Worm (Caenorhabditis elegans) whole organism, L4 larva: ENCODE data around the gene nhr-105.

Source experiments
- F10B5.3 ChIP-seq: sonication (generic microtip); optimal IDR thresholded peaks from 2 replicates; lab custom pipeline; 2016; ENCODE audit warnings: mild to moderate bottlenecking, missing genetic modification characterization, missing compliant biosample characterization
- F26F4.8 ChIP-seq: fragments of 200-800 bp; sonication (Bioruptor generic); conservative IDR thresholded peaks from 2 replicates; pipeline ENCODE4 v1.3.6; 2022; ENCODE audit warnings: missing genetic modification characterization, missing compliant biosample characterization
- F37D6.2 ChIP-seq: sonication (generic microtip); optimal IDR thresholded peaks from 2 replicates; lab custom pipeline; 2016; ENCODE audit warnings: mild to moderate bottlenecking, missing genetic modification characterization, missing compliant biosample characterization
- F49E8.2 ChIP-seq: sonication (generic microtip); optimal IDR thresholded peaks from 2 replicates; lab custom pipeline; 2016; ENCODE audit warnings: missing compliant biosample characterization, mild to moderate bottlenecking, missing genetic modification characterization, borderline replicate concordance
- R02D3.7 ChIP-seq: fragments of 150-350 bp; sonication (generic microtip); optimal IDR thresholded peaks from 3 replicates; lab custom pipeline; 2014; ENCODE audit warnings: missing biosample characterization, missing genetic modification characterization
- T20F7.1 ChIP-seq: fragments of 200-800 bp; sonication (Bioruptor generic); optimal IDR thresholded peaks from 2 replicates; lab custom pipeline; 2018; ENCODE audit warnings: mild to moderate bottlenecking, missing genetic modification characterization, missing compliant biosample characterization
- T26A8.4 ChIP-seq: fragments of 200-800 bp; sonication (Bioruptor generic); IDR thresholded peaks from 2 replicates; pipeline ENCODE4 v1.3.6; 2022; ENCODE audit warnings: missing genetic modification characterization, missing compliant biosample characterization
- Y105C5A.15 ChIP-seq: fragments of 200-800 bp; sonication (Bioruptor generic); IDR thresholded peaks from 2 replicates; pipeline ENCODE4 v1.3.6; 2022; ENCODE audit warnings: missing genetic modification characterization, missing compliant biosample characterization
- Y5F2A.4 ChIP-seq: fragments of 200-800 bp; sonication (Bioruptor generic); optimal IDR thresholded peaks from 2 replicates; lab custom pipeline; 2018; ENCODE audit warnings: mild to moderate bottlenecking, missing genetic modification characterization, missing compliant biosample characterization
- ZK546.5 ChIP-seq, 2 experiments: sonication (generic microtip); optimal IDR thresholded peaks; 2 replicates each; lab custom pipeline; 2017; ENCODE audit warnings: missing biosample characterization in 2 of 2, missing genetic modification characterization in 2 of 2
- ceh-20 ChIP-seq: fragments of 200-800 bp; sonication (Bioruptor generic); IDR thresholded peaks from 2 replicates; pipeline ENCODE4 v1.3.6; 2022; ENCODE audit warnings: missing genetic modification reagents, missing genetic modification characterization, missing compliant biosample characterization
- ceh-32 ChIP-seq: sonication (generic microtip); optimal IDR thresholded peaks from 2 replicates; lab custom pipeline; 2016; ENCODE audit warnings: mild to moderate bottlenecking, missing genetic modification characterization, missing compliant biosample characterization; ENCODE audit not compliant: poor library complexity
- ceh-62 ChIP-seq: sonication (generic microtip); optimal IDR thresholded peaks from 2 replicates; lab custom pipeline; 2017; ENCODE audit warnings: missing biosample characterization, missing genetic modification characterization
- ctbp-1 ChIP-seq: fragments of 200-800 bp; sonication (Bioruptor generic); IDR thresholded peaks from 2 replicates; pipeline ENCODE4 v1.3.6; 2022; ENCODE audit warnings: missing genetic modification reagents, missing genetic modification characterization, missing compliant biosample characterization
- daf-16 ChIP-seq, 3 experiments: sonication (generic microtip); optimal IDR thresholded peaks; 2 replicates each; lab custom pipeline; 2016 to 2017; ENCODE audit warnings: missing genetic modification characterization in 3 of 3, missing genetic modification reagents in 3 of 3, mild to moderate bottlenecking in 2 of 3, missing compliant biosample characterization in 2 of 3, missing biosample characterization in 1 of 3, moderate library complexity in 1 of 3
- daf-8 ChIP-seq: fragments of 200-800 bp; sonication (Bioruptor generic); IDR thresholded peaks from 2 replicates; pipeline ENCODE4 v1.3.6; 2022; ENCODE audit warnings: missing genetic modification characterization, missing compliant biosample characterization
- dmd-8 ChIP-seq: fragments of 200-800 bp; sonication (Bioruptor generic); IDR thresholded peaks from 2 replicates; pipeline ENCODE4 v1.3.6; 2022; ENCODE audit warnings: missing genetic modification characterization, missing compliant biosample characterization
- egl-43 ChIP-seq: fragments of 200-800 bp; sonication (Bioruptor generic); IDR thresholded peaks from 2 replicates; pipeline ENCODE4 v1.3.6; 2022; ENCODE audit warnings: missing genetic modification reagents, missing genetic modification characterization, missing compliant biosample characterization
- fkh-10 ChIP-seq: fragments of 150-350 bp; optimal IDR thresholded peaks from 2 replicates; lab custom pipeline; 2014; ENCODE audit warnings: missing biosample characterization, missing genetic modification reagents, missing genetic modification characterization
- gei-8 ChIP-seq: fragments of 200-800 bp; sonication (Bioruptor generic); optimal IDR thresholded peaks from 2 replicates; lab custom pipeline; 2018; ENCODE audit warnings: mild to moderate bottlenecking, missing genetic modification characterization, missing compliant biosample characterization
- hmg-1.1 ChIP-seq: fragments of 200-800 bp; sonication (Bioruptor generic); IDR thresholded peaks from 2 replicates; pipeline ENCODE4 v1.3.6; 2022; ENCODE audit warnings: missing genetic modification reagents, missing genetic modification characterization, missing compliant biosample characterization
- jun-1 ChIP-seq: fragments of 150-350 bp; optimal IDR thresholded peaks from 2 replicates; lab custom pipeline; 2014; ENCODE audit warnings: missing biosample characterization, missing genetic modification reagents, missing genetic modification characterization
- lim-7 ChIP-seq: fragments of 200-800 bp; sonication (Bioruptor generic); IDR thresholded peaks from 2 replicates; pipeline ENCODE4 v1.3.6; 2022; ENCODE audit warnings: missing genetic modification characterization, missing compliant biosample characterization
- lin-1 ChIP-seq: fragments of 200-800 bp; sonication (Bioruptor generic); IDR thresholded peaks from 2 replicates; pipeline ENCODE4 v1.3.6; 2022; ENCODE audit warnings: missing genetic modification reagents, missing genetic modification characterization, missing compliant biosample characterization
- lin-13 ChIP-seq: fragments of 150-350 bp; optimal IDR thresholded peaks from 2 replicates; lab custom pipeline; 2014; ENCODE audit warnings: missing biosample characterization, missing genetic modification reagents, missing genetic modification characterization
- lir-3 ChIP-seq: sonication (generic microtip); optimal IDR thresholded peaks from 2 replicates; lab custom pipeline; 2016; ENCODE audit warnings: mild to moderate bottlenecking, missing genetic modification characterization, missing compliant biosample characterization
- lsy-2 ChIP-seq, 2 experiments: fragments of 150-350 bp in 1 of 2; sonication (generic microtip) in 1 of 2; optimal IDR thresholded peaks; 2 replicates each; lab custom pipeline; 2014 to 2017; ENCODE audit warnings: missing biosample characterization in 2 of 2, missing genetic modification characterization in 2 of 2
- madf-5 ChIP-seq, 2 experiments: fragments of 200-800 bp; sonication (Bioruptor generic); IDR thresholded peaks; 2 replicates each; pipeline ENCODE4 v1.3.6; 2022; ENCODE audit warnings: missing compliant biosample characterization in 2 of 2, missing genetic modification characterization in 2 of 2
- mdl-1 ChIP-seq, 2 experiments: fragments of 150-350 bp in 1 of 2; sonication (generic microtip) in 1 of 2; optimal IDR thresholded peaks; 2 replicates each; lab custom pipeline; 2014 to 2017; ENCODE audit warnings: missing biosample characterization in 2 of 2, missing genetic modification characterization in 2 of 2
- mep-1 ChIP-seq: fragments of 150-350 bp; sonication (generic microtip); optimal IDR thresholded peaks from 3 replicates; lab custom pipeline; 2014; ENCODE audit warnings: missing biosample characterization, missing genetic modification characterization
- mes-2 ChIP-seq: sonication (generic microtip); optimal IDR thresholded peaks from 2 replicates; lab custom pipeline; 2016; ENCODE audit warnings: missing genotype, mild to moderate bottlenecking, missing genetic modification characterization, missing compliant biosample characterization; ENCODE audit not compliant: poor library complexity, severe bottlenecking
- mxl-3 ChIP-seq: fragments of 200-800 bp; sonication (Bioruptor generic); optimal IDR thresholded peaks from 2 replicates; lab custom pipeline; 2018; ENCODE audit warnings: mild to moderate bottlenecking, missing genetic modification characterization, missing compliant biosample characterization
- nhr-10 ChIP-seq: fragments of 150-350 bp; optimal IDR thresholded peaks from 2 replicates; lab custom pipeline; 2014; ENCODE audit warnings: missing biosample characterization, missing genetic modification characterization
- nhr-11 ChIP-seq: fragments of 150-350 bp; optimal IDR thresholded peaks from 2 replicates; lab custom pipeline; 2014; ENCODE audit warnings: missing biosample characterization, missing genetic modification characterization
- nhr-237 ChIP-seq: sonication (generic microtip); optimal IDR thresholded peaks from 2 replicates; lab custom pipeline; 2017; ENCODE audit warnings: missing biosample characterization, missing genetic modification characterization
- nhr-25 ChIP-seq: sonication (generic microtip); optimal IDR thresholded peaks from 2 replicates; lab custom pipeline; 2017; ENCODE audit warnings: missing genetic modification characterization, mild to moderate bottlenecking, missing compliant biosample characterization, antibody characterized with exemption, moderate library complexity, borderline replicate concordance; ENCODE audit not compliant: insufficient read depth
- nhr-28 ChIP-seq: fragments of 150-350 bp; optimal IDR thresholded peaks from 2 replicates; lab custom pipeline; 2014; ENCODE audit warnings: missing biosample characterization, missing genetic modification characterization
- nhr-41 ChIP-seq: fragments of 200-800 bp; sonication (Bioruptor generic); IDR thresholded peaks from 2 replicates; pipeline ENCODE4 v1.3.6; 2022; ENCODE audit warnings: missing genetic modification reagents, missing genetic modification characterization, missing compliant biosample characterization
- nhr-77 ChIP-seq: fragments of 150-350 bp; optimal IDR thresholded peaks from 2 replicates; lab custom pipeline; 2014; ENCODE audit warnings: missing biosample characterization, missing genetic modification characterization
- pqm-1 ChIP-seq: sonication (generic microtip); optimal IDR thresholded peaks from 2 replicates; lab custom pipeline; 2017; ENCODE audit warnings: missing biosample characterization, missing genetic modification characterization
- saeg-2 ChIP-seq: fragments of 200-800 bp; sonication (Bioruptor generic); IDR thresholded peaks from 2 replicates; pipeline ENCODE4 v1.3.6; 2022; ENCODE audit warnings: missing genetic modification reagents, missing genetic modification characterization, missing compliant biosample characterization
- skn-1 ChIP-seq: fragments of 150-350 bp; optimal IDR thresholded peaks from 2 replicates; lab custom pipeline; 2014; ENCODE audit warnings: missing biosample characterization, missing genetic modification characterization
- snpc-1.2 ChIP-seq: fragments of 200-800 bp; sonication (Bioruptor generic); IDR thresholded peaks from 2 replicates; pipeline ENCODE4 v1.3.6; 2022; ENCODE audit warnings: missing genetic modification reagents, missing genetic modification characterization, missing compliant biosample characterization
- tra-1 ChIP-seq: fragments of 200-800 bp; sonication (Bioruptor generic); IDR thresholded peaks from 2 replicates; pipeline ENCODE4 v1.3.6; 2022; ENCODE audit warnings: missing genetic modification reagents, missing genetic modification characterization, missing compliant biosample characterization
- unc-39 ChIP-seq: sonication (generic microtip); optimal IDR thresholded peaks from 2 replicates; lab custom pipeline; 2017; ENCODE audit warnings: missing biosample characterization, missing genetic modification characterization
- zag-1 ChIP-seq: fragments of 150-350 bp; optimal IDR thresholded peaks from 2 replicates; lab custom pipeline; 2014; ENCODE audit warnings: missing biosample characterization, missing genetic modification characterization
- zfp-2 ChIP-seq: sonication (generic microtip); optimal IDR thresholded peaks from 2 replicates; lab custom pipeline; 2016; ENCODE audit warnings: mild to moderate bottlenecking, missing genetic modification characterization, missing compliant biosample characterization
- zip-11 ChIP-seq: fragments of 200-800 bp; sonication (Bioruptor generic); IDR thresholded peaks from 2 replicates; pipeline ENCODE4 v1.3.6; 2022; ENCODE audit warnings: missing genetic modification characterization, missing compliant biosample characterization
- zip-2 ChIP-seq: fragments of 150-350 bp; optimal IDR thresholded peaks from 2 replicates; lab custom pipeline; 2014; ENCODE audit warnings: missing biosample characterization, missing genetic modification characterization
- ztf-11 ChIP-seq: fragments of 150-350 bp; optimal IDR thresholded peaks from 2 replicates; lab custom pipeline; 2014; ENCODE audit warnings: missing biosample characterization, missing genetic modification characterization

Gene nhr-105

ce11 chrIV:7039476-7040261, 10.3 kb upstream of the nhr-105 start, which contains the start of the genes cogc-2 and klp-18 (continued):
- TF ChIP-seq jun-1, result no peak
- TF ChIP-seq hmg-1.1 (GFP tag; lab: Robert Waterston, UW), result peak; percentile 74
- no peak for TF ChIP-seq ZK546.5 (tag; optimal IDR thresholded peaks at IDR 0.05; lab: Kevin White, UChicago)
- TF ChIP-seq F37D6.2 (tag; lab: Kevin White, UChicago), result peak; percentile 9
- peak; percentile 48; the same call in 1 of the 2 replicates for TF ChIP-seq ceh-20 (GFP tag; lab: Robert Waterston, UW)
- TF ChIP-seq ceh-32, result no peak
- TF ChIP-seq unc-39 (tag; lab: Kevin White, UChicago), result no peak
- TF ChIP-seq nhr-237, result no peak
- TF ChIP-seq mdl-1 (tag; optimal IDR thresholded peaks at IDR 0.05; lab: Kevin White, UChicago), result peak in 1 of 2 experiments; percentile 67
- peak; percentile 56 for TF ChIP-seq nhr-77 (tag; lab: Kevin White, UChicago)
- TF ChIP-seq nhr-11 (tag; lab: Kevin White, UChicago), result peak; percentile 20
- no peak for TF ChIP-seq zip-11 (GFP tag; lab: Robert Waterston, UW)
- no peak for TF ChIP-seq lim-7 (GFP tag; lab: Robert Waterston, UW)
- no peak for TF ChIP-seq ctbp-1 (GFP tag; lab: Robert Waterston, UW)
- TF ChIP-seq ceh-62 (tag; lab: Kevin White, UChicago), result no peak
- TF ChIP-seq F26F4.8 (GFP tag; lab: Robert Waterston, UW), result no peak
- TF ChIP-seq egl-43 (GFP tag; lab: Robert Waterston, UW), result no peak
- no peak for TF ChIP-seq F10B5.3
- no peak for TF ChIP-seq dmd-8 (GFP tag; lab: Robert Waterston, UW)
- TF ChIP-seq mes-2 (tag; lab: Kevin White, UChicago), result peak; percentile 93
- TF ChIP-seq Y5F2A.4 (GFP tag; lab: Kevin White, UChicago), result no peak
- no peak for TF ChIP-seq daf-8 (GFP tag; lab: Robert Waterston, UW)
- TF ChIP-seq daf-16 (GFP tag; optimal IDR thresholded peaks at IDR 0.05; lab: Kevin White, UChicago), result no peak
- TF ChIP-seq daf-16 (tag; optimal IDR thresholded peaks at IDR 0.05; lab: Kevin White, UChicago), result peak; percentile 58
- peak; percentile 75 for TF ChIP-seq lin-13 (GFP tag; lab: Kevin White, UChicago)
- no peak for TF ChIP-seq nhr-10
- TF ChIP-seq zag-1 (tag; lab: Kevin White, UChicago), result no peak
- peak; percentile 95 for TF ChIP-seq snpc-1.2 (GFP tag; lab: Robert Waterston, UW)
- TF ChIP-seq T20F7.1 (GFP tag; lab: Kevin White, UChicago), result peak; percentile 72
- TF ChIP-seq mxl-3 (GFP tag; lab: Kevin White, UChicago), result peak; percentile 30
- peak; percentile 36 to 87 for TF ChIP-seq lsy-2 (tag; optimal IDR thresholded peaks at IDR 0.05; lab: Kevin White, UChicago)
- no peak for TF ChIP-seq R02D3.7 (tag; lab: Kevin White, UChicago)
- no peak for TF ChIP-seq pqm-1 (tag; lab: Kevin White, UChicago)
- no peak for TF ChIP-seq tra-1
- peak; percentile 11 for TF ChIP-seq zfp-2 (tag; lab: Kevin White, UChicago)
- no peak for TF ChIP-seq skn-1 (tag; lab: Kevin White, UChicago)
- TF ChIP-seq madf-5 (GFP tag; IDR thresholded peaks at IDR 0.05; lab: Robert Waterston, UW), result no peak
- no peak for TF ChIP-seq lin-1 (GFP tag; lab: Robert Waterston, UW)
- no peak for TF ChIP-seq nhr-41 (GFP tag; lab: Robert Waterston, UW)
- no peak for TF ChIP-seq ztf-11
- TF ChIP-seq gei-8 (GFP tag; lab: Kevin White, UChicago), result no peak
- peak; percentile 64 for TF ChIP-seq nhr-25 (tag; lab: Kevin White, UChicago)
- peak; percentile 72 for TF ChIP-seq T26A8.4
- peak; percentile 83 for TF ChIP-seq mep-1 (tag; lab: Kevin White, UChicago)
- TF ChIP-seq lir-3 (tag; lab: Kevin White, UChicago), result no peak
- TF ChIP-seq saeg-2, result no peak
- peak; percentile 96 for TF ChIP-seq F49E8.2 (tag; lab: Kevin White, UChicago)
- TF ChIP-seq fkh-10 (GFP tag; lab: Kevin White, UChicago), result peak; percentile 37
- peak; percentile 60 for TF ChIP-seq nhr-28
- no peak for TF ChIP-seq Y105C5A.15 (GFP tag; lab: Robert Waterston, UW)
- TF ChIP-seq zip-2 (tag; lab: Kevin White, UChicago), result peak; percentile 28
